Worm (Caenorhabditis elegans): Measurements from ENCODE around the gene cyp-25A1.

ce11 chrIII:3874492-3874891 lies 42.1 kb downstream of the cyp-25A1 start:
- TF ChIP-seq lin-35 (GFP tag; optimal IDR thresholded peaks at IDR 0.05) (no peak), snpc-4 (GFP tag; optimal IDR thresholded peaks at IDR 0.05) (no peak), snpc-4 (tag; optimal IDR thresholded peaks at IDR 0.05) (no peak), Y67H2A.10 (GFP tag; conservative IDR thresholded peaks at IDR 0.05) (no peak), hlh-26 (GFP tag; conservative IDR thresholded peaks at IDR 0.05) (no peak), ceh-100 (GFP tag; IDR thresholded peaks at IDR 0.05) (no peak), ama-1 (optimal IDR thresholded peaks at IDR 0.05) (no peak), ama-1 (GFP tag; optimal IDR thresholded peaks at IDR 0.05) (no peak), ztf-18 (tag; optimal IDR thresholded peaks at IDR 0.05) (no peak), ztf-26 (tag; optimal IDR thresholded peaks at IDR 0.05) (no peak), snpc-1.1 (tag; optimal IDR thresholded peaks at IDR 0.05; ENCODE audit: insufficient read depth) (no peak), ets-4 (GFP tag; optimal IDR thresholded peaks at IDR 0.05) (no peak), F37B4.10 (GFP tag; IDR thresholded peaks at IDR 0.05) (no peak), attf-3 (GFP tag; conservative IDR thresholded peaks at IDR 0.05) (no peak)
